Worm (Caenorhabditis elegans) whole organism, L2 larva: Measurements from ENCODE around the gene pqn-8.

Source experiments
- aly-2 ChIP-seq: fragments of 150-350 bp; optimal IDR thresholded peaks from 2 replicates; lab custom pipeline; 2014; ENCODE audit warnings: missing biosample characterization, missing genetic modification characterization
- dmd-4 ChIP-seq: sonication (generic microtip); optimal IDR thresholded peaks from 2 replicates; lab custom pipeline; 2017; ENCODE audit warnings: missing biosample characterization, missing genetic modification characterization
- fos-1 ChIP-seq: fragments of 150-350 bp; optimal IDR thresholded peaks from 2 replicates; lab custom pipeline; 2014; ENCODE audit warnings: missing biosample characterization, missing genetic modification characterization
- lin-13 ChIP-seq: fragments of 150-350 bp; optimal IDR thresholded peaks from 2 replicates; lab custom pipeline; 2014; ENCODE audit warnings: missing biosample characterization, missing genetic modification reagents, missing genetic modification characterization
- lin-39 ChIP-seq: fragments of 150-350 bp; optimal IDR thresholded peaks from 2 replicates; lab custom pipeline; 2014; ENCODE audit warnings: missing biosample characterization, missing genetic modification reagents, missing genetic modification characterization
- snpc-4 ChIP-seq: fragments of 150-350 bp; optimal IDR thresholded peaks from 2 replicates; lab custom pipeline; 2014; ENCODE audit warnings: missing biosample characterization, missing genetic modification characterization

ce11 chrIII:10040013-10040412 lies 42.2 kb upstream of the pqn-8 start, which contains the start of gene T16G12.7:
- TF ChIP-seq snpc-4 (tag; lab: Kevin White, UChicago), result no peak
- TF ChIP-seq lin-39 (tag; lab: Kevin White, UChicago), result no peak
- no peak for TF ChIP-seq aly-2
- TF ChIP-seq fos-1 (tag; lab: Kevin White, UChicago), result no peak
- no peak for TF ChIP-seq lin-13 (GFP tag; lab: Kevin White, UChicago)
- TF ChIP-seq dmd-4 (tag; lab: Kevin White, UChicago), result no peak
